Fruit fly (Drosophila melanogaster) Kc167 (cell line): ENCODE measurements around the gene CG42650.

ENCODE experiments used
- Myc ChIP-seq: fragments of >200 bp; optimal IDR thresholded peaks from 2 replicates; lab custom pipeline; 2017; ENCODE audit warnings: missing external identifiers
- Sin3A ChIP-seq: fragments of >200 bp; optimal IDR thresholded peaks from 2 replicates; lab custom pipeline; 2018; ENCODE audit warnings: missing external identifiers
- h ChIP-seq: fragments of >200 bp; optimal IDR thresholded peaks from 3 replicates; lab custom pipeline; 2018; ENCODE audit warnings: missing external identifiers
- insv ChIP-seq: fragments of >200 bp; optimal IDR thresholded peaks from 3 replicates; lab custom pipeline; 2018; ENCODE audit warnings: missing external identifiers
- psq ChIP-seq: fragments of >200 bp; optimal IDR thresholded peaks from 2 replicates; lab custom pipeline; 2017; ENCODE audit warnings: missing external identifiers
- ttk ChIP-seq: sonication (Bioruptor generic); optimal IDR thresholded peaks from 2 replicates; lab custom pipeline; 2017; ENCODE audit warnings: missing external identifiers

CG42650 gene

dm6 chr3R:7391113-7391512 is at the start of gene CG42650:
CG42650 (plus strand) TSS chr3R:7391413.
- TF ChIP-seq ttk (no peak), Sin3A (lab: Kevin White, UChicago) (no peak), h (lab: Kevin White, UChicago) (no peak), psq (no peak), Myc (lab: Kevin White, UChicago) (no peak), insv (no peak)

- TF ChIP-seq insv = no peak
- TF ChIP-seq psq = no peak
- no peak for TF ChIP-seq h (lab: Kevin White, UChicago)
- no peak for TF ChIP-seq Myc (lab: Kevin White, UChicago)
- TF ChIP-seq ttk = no peak
- TF ChIP-seq Sin3A (lab: Kevin White, UChicago) = no peak
Observed at dm6 chr3R:7344769-7345168, 46.4 kb upstream of the CG42650 start, which contains the start of gene CG31496. CG31496 (plus strand) TSS chr3R:7345069.

dm6 chr3R:7346445-7346844 is 44.8 kb upstream of the CG42650 start, which contains the start of gene nxf4:
nxf4 (plus strand) TSS chr3R:7346730.
- TF ChIP-seq ttk (no peak), insv (no peak), Sin3A (lab: Kevin White, UChicago) (no peak), h (lab: Kevin White, UChicago) (peak; percentile 70)

dm6 chr3R:7349452-7349851 is 41.8 kb upstream of the CG42650 start, which contains the start of gene CG43290:
CG43290 (minus strand) TSS chr3R:7349552.
- TF ChIP-seq Myc (lab: Kevin White, UChicago) (no peak), Sin3A (lab: Kevin White, UChicago) (no peak), h (lab: Kevin White, UChicago) (no peak), insv (no peak), ttk (no peak), psq (no peak)

- TF ChIP-seq insv = no peak
- no peak for TF ChIP-seq ttk
- TF ChIP-seq psq = no peak
- no peak for TF ChIP-seq Sin3A (lab: Kevin White, UChicago)
- no peak for TF ChIP-seq Myc (lab: Kevin White, UChicago)
- no peak for TF ChIP-seq h (lab: Kevin White, UChicago)
Observed at dm6 chr3R:7362023-7362422, 29.2 kb upstream of the CG42650 start, which contains the start of gene CG17944. CG17944 (minus strand) TSS chr3R:7362123.

dm6 chr3R:7363673-7364072 is 27.5 kb upstream of the CG42650 start, which contains the start of gene Mst84Dd:
Mst84Dd (minus strand) TSS chr3R:7363773.
- no peak for TF ChIP-seq ttk
- no peak for TF ChIP-seq h (lab: Kevin White, UChicago)
- TF ChIP-seq Sin3A (lab: Kevin White, UChicago) = no peak
- no peak for TF ChIP-seq insv
- no peak for TF ChIP-seq Myc (lab: Kevin White, UChicago)
- TF ChIP-seq psq = no peak

- TF ChIP-seq Sin3A (lab: Kevin White, UChicago) = no peak
- TF ChIP-seq ttk = no peak
- TF ChIP-seq psq = no peak
- TF ChIP-seq insv = no peak
- no peak for TF ChIP-seq h (lab: Kevin White, UChicago)
- TF ChIP-seq Myc (lab: Kevin White, UChicago) = no peak
Observed at dm6 chr3R:7364573-7364972, 26.6 kb upstream of the CG42650 start, which contains the start of gene Mst84Dc. Mst84Dc (minus strand) TSS chr3R:7364673.

dm6 chr3R:7365527-7365926 is 25.7 kb upstream of the CG42650 start, which contains the start of the genes Mst84Db and Mst84Da:
Mst84Db (minus strand) TSS chr3R:7365627.
Mst84Da (plus strand) TSS chr3R:7365850.
- TF ChIP-seq h (lab: Kevin White, UChicago) (no peak), insv (no peak), Sin3A (lab: Kevin White, UChicago) (no peak), psq (no peak), ttk (no peak), Myc (lab: Kevin White, UChicago) (no peak)

- no peak for TF ChIP-seq ttk
- no peak for TF ChIP-seq h (lab: Kevin White, UChicago)
- no peak for TF ChIP-seq Sin3A (lab: Kevin White, UChicago)
- no peak for TF ChIP-seq Myc (lab: Kevin White, UChicago)
- TF ChIP-seq psq = no peak
Observed at dm6 chr3R:7369205-7369604, 22.0 kb upstream of the CG42650 start, which contains the start of gene MstProx. MstProx (minus strand) TSS chr3R:7369305.

dm6 chr3R:7394047-7394446 is 2.8 kb downstream of the CG42650 start:
- TF ChIP-seq h (lab: Kevin White, UChicago) = no peak
- TF ChIP-seq ttk = no peak
- TF ChIP-seq insv = no peak
- TF ChIP-seq Sin3A (lab: Kevin White, UChicago) = no peak

dm6 chr3R:7406569-7406968 is 15.4 kb downstream of the CG42650 start, which contains the start of gene Ir84a:
Ir84a (plus strand) TSS chr3R:7406869.
- no peak for TF ChIP-seq ttk
- no peak for TF ChIP-seq psq
- no peak for TF ChIP-seq Sin3A (lab: Kevin White, UChicago)
- no peak for TF ChIP-seq h (lab: Kevin White, UChicago)
- TF ChIP-seq Myc (lab: Kevin White, UChicago) = no peak
- TF ChIP-seq insv = no peak

- no peak for TF ChIP-seq Sin3A (lab: Kevin White, UChicago)
- TF ChIP-seq ttk = no peak
Observed at dm6 chr3R:7420465-7420864, 29.3 kb downstream of the CG42650 start, which contains the start of gene wa-cup. wa-cup (plus strand) TSS chr3R:7420765.

- TF ChIP-seq Myc (lab: Kevin White, UChicago) = no peak
- no peak for TF ChIP-seq insv
- no peak for TF ChIP-seq h (lab: Kevin White, UChicago)
- no peak for TF ChIP-seq ttk
- TF ChIP-seq psq = no peak
- TF ChIP-seq Sin3A (lab: Kevin White, UChicago) = no peak
Observed at dm6 chr3R:7438869-7439268, 47.7 kb downstream of the CG42650 start.
